Fruit fly (Drosophila melanogaster) whole organism, embryonic: ENCODE data around the gene Acp29AB.

Experiments used
- CG10321 ChIP-seq: fragments of 200-800 bp; sonication (Bioruptor generic); IDR thresholded peaks from 2 replicates; pipeline ENCODE4 v1.3.6; 2022; ENCODE audit warnings: missing biosample characterization, missing genetic modification characterization
- CG10654 ChIP-seq: fragments of 200-800 bp; sonication (Bioruptor generic); optimal IDR thresholded peaks from 2 replicates; lab custom pipeline; 2016; ENCODE audit warnings: missing biosample characterization, missing genetic modification characterization
- CG11093 ChIP-seq: fragments of 200-800 bp; sonication (Bioruptor generic); IDR thresholded peaks from 3 replicates; pipeline ENCODE4 v1.3.6; 2022; ENCODE audit warnings: missing biosample characterization, missing genetic modification characterization
- CG11456 ChIP-seq: fragments of 200-800 bp; sonication (Bioruptor generic); IDR thresholded peaks from 3 replicates; pipeline ENCODE4 v1.3.6; 2022; ENCODE audit warnings: missing biosample characterization, missing genetic modification characterization
- CG11695 ChIP-seq: fragments of 200-800 bp; sonication (Bioruptor generic); IDR thresholded peaks from 3 replicates; pipeline ENCODE4 v1.3.6; 2022; ENCODE audit warnings: missing biosample characterization, missing genetic modification characterization
- CG13775 ChIP-seq: fragments of 200-800 bp; sonication (Bioruptor generic); optimal IDR thresholded peaks from 3 replicates; lab custom pipeline; 2017; ENCODE audit warnings: missing biosample characterization, mild to moderate bottlenecking, missing genetic modification characterization
- CG15269 ChIP-seq: fragments of 200-800 bp; sonication (Bioruptor generic); optimal IDR thresholded peaks from 2 replicates; lab custom pipeline; 2018; ENCODE audit warnings: missing biosample characterization, mild to moderate bottlenecking, missing genetic modification characterization, moderate library complexity
- CG1529 ChIP-seq: fragments of 200-800 bp; sonication (Bioruptor generic); optimal IDR thresholded peaks from 3 replicates; lab custom pipeline; 2018; ENCODE audit warnings: missing biosample characterization, missing genetic modification characterization
- CG15601 ChIP-seq: fragments of 200-800 bp; sonication (Bioruptor generic); optimal IDR thresholded peaks from 3 replicates; lab custom pipeline; 2019; ENCODE audit warnings: missing biosample characterization, mild to moderate bottlenecking, missing genetic modification characterization, moderate library complexity
- CG16779 ChIP-seq: fragments of 200-800 bp; sonication (Bioruptor generic); IDR thresholded peaks from 2 replicates; pipeline ENCODE4 v1.3.6; 2022; ENCODE audit warnings: missing biosample characterization, missing genetic modification characterization
- CG16813 ChIP-seq: fragments of 200-800 bp; sonication (Bioruptor generic); IDR thresholded peaks from 3 replicates; pipeline ENCODE4 v1.3.6; 2022; ENCODE audit warnings: missing biosample characterization, missing genetic modification characterization; ENCODE audit not compliant: partially characterized antibody
- CG17568 ChIP-seq: fragments of 200-800 bp; sonication (Bioruptor generic); optimal IDR thresholded peaks from 2 replicates; lab custom pipeline; 2018; ENCODE audit warnings: missing biosample characterization, mild to moderate bottlenecking, missing genetic modification characterization, moderate library complexity
- CG1792 ChIP-seq: fragments of 200-800 bp; sonication (Bioruptor generic); optimal IDR thresholded peaks from 2 replicates; lab custom pipeline; 2016; ENCODE audit warnings: missing biosample characterization, missing genetic modification characterization
- CG3065 ChIP-seq: fragments of 200-800 bp; sonication (Bioruptor generic); optimal IDR thresholded peaks from 2 replicates; lab custom pipeline; 2016; ENCODE audit warnings: missing biosample characterization, missing genetic modification characterization
- CG31441 ChIP-seq: fragments of 200-800 bp; sonication (Bioruptor generic); IDR thresholded peaks from 2 replicates; pipeline ENCODE4 v1.3.6; 2022; ENCODE audit warnings: missing biosample characterization, missing genetic modification characterization
- CG3995 ChIP-seq: fragments of 200-800 bp; sonication (Bioruptor generic); optimal IDR thresholded peaks from 3 replicates; lab custom pipeline; 2016; ENCODE audit warnings: missing biosample characterization, missing genetic modification characterization
- CG6175 ChIP-seq: fragments of 200-800 bp; sonication (Bioruptor generic); IDR thresholded peaks from 3 replicates; pipeline ENCODE4 v1.3.6; 2022; ENCODE audit warnings: missing biosample characterization, missing genetic modification characterization
- CG6254 ChIP-seq: fragments of 200-800 bp; sonication (Bioruptor generic); optimal IDR thresholded peaks from 3 replicates; lab custom pipeline; 2017; ENCODE audit warnings: mild to moderate bottlenecking, missing biosample characterization, missing genetic modification reagents, missing genetic modification characterization
- CG6272 ChIP-seq: fragments of 200-800 bp; sonication (Bioruptor generic); IDR thresholded peaks from 2 replicates; pipeline ENCODE4 v1.3.6; 2022; ENCODE audit warnings: missing biosample characterization, missing genetic modification characterization
- CG6765 ChIP-seq: fragments of 200-800 bp; sonication (Bioruptor generic); optimal IDR thresholded peaks from 3 replicates; lab custom pipeline; 2017; ENCODE audit warnings: missing biosample characterization, mild to moderate bottlenecking, missing genetic modification characterization
- CG7556 ChIP-seq: fragments of 200-800 bp; sonication (Bioruptor generic); optimal IDR thresholded peaks from 2 replicates; lab custom pipeline; 2017; ENCODE audit warnings: missing biosample characterization, mild to moderate bottlenecking, missing genetic modification characterization
- CG7839 ChIP-seq: fragments of 200-800 bp; sonication (Bioruptor generic); optimal IDR thresholded peaks from 3 replicates; lab custom pipeline; 2018; ENCODE audit warnings: missing biosample characterization, mild to moderate bottlenecking, missing genetic modification characterization, moderate library complexity
- CG8359 ChIP-seq: fragments of 200-800 bp; sonication (Bioruptor generic); optimal IDR thresholded peaks from 2 replicates; lab custom pipeline; 2017; ENCODE audit warnings: missing biosample characterization, mild to moderate bottlenecking, missing genetic modification characterization, borderline replicate concordance
- Camta ChIP-seq: fragments of 200-800 bp; sonication (Bioruptor generic); optimal IDR thresholded peaks from 2 replicates; lab custom pipeline; 2016; ENCODE audit warnings: missing biosample characterization, missing genetic modification characterization
- Eip74EF ChIP-seq, 2 experiments: fragments of 200-800 bp in 1 of 2; fragments of >200 bp in 1 of 2; sonication (Bioruptor generic) in 1 of 2; optimal IDR thresholded peaks; 2 replicates each; lab custom pipeline; 2017 to 2019; ENCODE audit warnings: missing biosample characterization in 2 of 2, missing genetic modification characterization in 2 of 2, mild to moderate bottlenecking in 1 of 2, moderate library complexity in 1 of 2
- Gsc ChIP-seq: fragments of 200-800 bp; sonication (Bioruptor generic); IDR thresholded peaks from 2 replicates; pipeline ENCODE4 v1.3.6; 2022; ENCODE audit warnings: missing biosample characterization, missing genetic modification characterization
- HHEX ChIP-seq: fragments of 200-800 bp; sonication (Bioruptor generic); optimal IDR thresholded peaks from 3 replicates; lab custom pipeline; 2017; ENCODE audit warnings: missing biosample characterization, mild to moderate bottlenecking, missing genetic modification characterization, missing genetic modification reagents
- Hmx ChIP-seq: fragments of 200-800 bp; sonication (Bioruptor generic); optimal IDR thresholded peaks from 2 replicates; lab custom pipeline; 2016; ENCODE audit warnings: missing biosample characterization, missing genetic modification characterization
- Jarid2 ChIP-seq: fragments of 200-800 bp; sonication (Bioruptor generic); optimal IDR thresholded peaks from 3 replicates; lab custom pipeline; 2017; ENCODE audit warnings: mild to moderate bottlenecking, missing biosample characterization, missing genetic modification reagents, missing genetic modification characterization
- Max ChIP-seq: fragments of 200-800 bp; sonication (Bioruptor generic); optimal IDR thresholded peaks from 2 replicates; lab custom pipeline; 2016; ENCODE audit warnings: missing biosample characterization, mild to moderate bottlenecking, missing genetic modification characterization
- Oaz ChIP-seq: fragments of 200-800 bp; sonication (Bioruptor generic); IDR thresholded peaks from 2 replicates; pipeline ENCODE4 v1.3.6; 2022; ENCODE audit warnings: missing biosample characterization, missing genetic modification characterization
- Oli ChIP-seq: fragments of 200-800 bp; sonication (Bioruptor generic); optimal IDR thresholded peaks from 2 replicates; lab custom pipeline; 2018; ENCODE audit warnings: missing biosample characterization, mild to moderate bottlenecking, missing genetic modification characterization, moderate library complexity
- Six4 ChIP-seq: fragments of 200-800 bp; sonication (Bioruptor generic); optimal IDR thresholded peaks from 2 replicates; lab custom pipeline; 2016; ENCODE audit warnings: missing biosample characterization, missing genetic modification characterization
- ara ChIP-seq: fragments of 200-800 bp; sonication (Bioruptor generic); IDR thresholded peaks from 2 replicates; pipeline ENCODE4 v1.3.6; 2022; ENCODE audit warnings: missing biosample characterization, missing genetic modification characterization
- bcd ChIP-seq: fragments of 200-800 bp; sonication (Bioruptor generic); optimal IDR thresholded peaks from 2 replicates; lab custom pipeline; 2017; ENCODE audit warnings: missing biosample characterization, mild to moderate bottlenecking, missing genetic modification characterization
- cg ChIP-seq: fragments of 200-800 bp; sonication (Bioruptor generic); optimal IDR thresholded peaks from 3 replicates; lab custom pipeline; 2019; ENCODE audit warnings: missing biosample characterization, mild to moderate bottlenecking, missing genetic modification characterization, moderate library complexity
- chif ChIP-seq, 2 experiments: fragments of 200-800 bp; sonication (Bioruptor generic); optimal IDR thresholded peaks; 3 replicates each; lab custom pipeline; 2016; ENCODE audit warnings: missing biosample characterization in 2 of 2, missing genetic modification characterization in 2 of 2
- crp ChIP-seq, 2 experiments: fragments of 200-800 bp; sonication (Bioruptor generic); optimal IDR thresholded peaks; 2 replicates in 1 of 2; 3 replicates in 1 of 2; lab custom pipeline; 2017; ENCODE audit warnings: missing biosample characterization in 2 of 2, missing genetic modification characterization in 2 of 2, mild to moderate bottlenecking in 1 of 2, moderate library complexity in 1 of 2
- kay ChIP-seq: fragments of 200-800 bp; sonication (Bioruptor generic); optimal IDR thresholded peaks from 2 replicates; lab custom pipeline; 2016; ENCODE audit warnings: missing biosample characterization, missing genetic modification characterization
- ken ChIP-seq: fragments of 200-800 bp; sonication (Bioruptor generic); IDR thresholded peaks from 3 replicates; pipeline ENCODE4 v1.3.6; 2022; ENCODE audit warnings: missing biosample characterization, missing genetic modification characterization
- klu ChIP-seq: fragments of 200-800 bp; sonication (Bioruptor generic); IDR thresholded peaks from 2 replicates; pipeline ENCODE4 v1.3.6; 2022; ENCODE audit warnings: missing biosample characterization, missing genetic modification characterization
- lmd ChIP-seq: fragments of 200-800 bp; sonication (Bioruptor generic); IDR thresholded peaks from 2 replicates; pipeline ENCODE4 v1.3.6; 2022; ENCODE audit warnings: missing biosample characterization, missing genetic modification characterization
- nmo ChIP-seq: fragments of 200-800 bp; sonication (Bioruptor generic); optimal IDR thresholded peaks from 2 replicates; lab custom pipeline; 2018; ENCODE audit warnings: missing biosample characterization, mild to moderate bottlenecking, missing genetic modification characterization, moderate library complexity
- sna ChIP-seq: fragments of 200-800 bp; sonication (Bioruptor generic); IDR thresholded peaks from 2 replicates; pipeline ENCODE4 v1.3.6; 2022; ENCODE audit warnings: missing biosample characterization, missing genetic modification characterization; ENCODE audit not compliant: partially characterized antibody
- tio ChIP-seq: fragments of 200-800 bp; sonication (Bioruptor generic); optimal IDR thresholded peaks from 2 replicates; lab custom pipeline; 2017; ENCODE audit warnings: missing biosample characterization, missing genetic modification characterization, inconsistent platforms
- tll ChIP-seq, 2 experiments: fragments of 200-800 bp in 1 of 2; fragments of >200 bp in 1 of 2; sonication (Bioruptor generic) in 1 of 2; optimal IDR thresholded peaks; 2 replicates each; lab custom pipeline; 2017 to 2019; ENCODE audit warnings: missing biosample characterization in 2 of 2, missing genetic modification characterization in 2 of 2, mild to moderate bottlenecking in 1 of 2, moderate library complexity in 1 of 2
- tx ChIP-seq: fragments of 200-800 bp; sonication (Bioruptor generic); optimal IDR thresholded peaks from 2 replicates; lab custom pipeline; 2016; ENCODE audit warnings: missing biosample characterization, missing genetic modification characterization
- vvl ChIP-seq: fragments of 200-800 bp; sonication (Bioruptor generic); IDR thresholded peaks from 2 replicates; pipeline ENCODE4 v1.3.6; 2022; ENCODE audit warnings: missing biosample characterization, missing genetic modification characterization
- zen2 ChIP-seq: fragments of 200-800 bp; sonication (Bioruptor generic); IDR thresholded peaks from 3 replicates; pipeline ENCODE4 v1.3.6; 2022; ENCODE audit warnings: missing biosample characterization, missing genetic modification characterization; ENCODE audit not compliant: partially characterized antibody
- zfh2 ChIP-seq: fragments of 200-800 bp; sonication (Bioruptor generic); optimal IDR thresholded peaks from 2 replicates; lab custom pipeline; 2016; ENCODE audit warnings: missing biosample characterization, missing genetic modification characterization

Acp29AB gene

DNA sequence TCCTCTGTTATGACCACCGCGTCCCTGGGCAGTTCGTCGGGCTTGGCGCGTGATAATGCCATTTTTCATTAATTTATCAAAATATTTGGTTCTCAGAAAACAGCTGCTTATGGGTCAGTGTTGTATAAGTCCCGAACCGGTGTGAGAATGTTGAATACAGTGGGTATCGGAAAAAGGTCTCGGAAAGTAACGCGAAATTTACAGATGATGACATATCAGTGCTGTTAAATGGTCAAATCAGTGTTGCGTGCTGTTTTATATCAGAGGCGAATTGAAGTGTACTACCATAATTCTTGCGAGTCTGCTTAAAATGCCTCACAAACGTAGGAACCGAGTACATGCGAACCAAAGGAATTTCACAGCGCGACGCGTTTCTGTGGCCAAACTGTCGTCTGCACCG, 10.4 kb downstream of the Acp29AB start, which contains the start of the genes CG13392 and Rcd4 (continued):
- peak; percentile 46 for TF ChIP-seq bcd
- no peak for TF ChIP-seq Six4
- TF ChIP-seq zen2 (GFP tag; lab: Robert Waterston, UW) = peak; percentile 72; the same call in 2 of the 3 replicates
- TF ChIP-seq cg = no peak
- TF ChIP-seq CG15601 (tag; lab: Kevin White, UChicago) = peak; percentile 14
- TF ChIP-seq CG8359 (GFP tag; lab: Kevin White, UChicago) = no peak
- TF ChIP-seq Jarid2 = no peak
- TF ChIP-seq CG1792 (GFP tag; lab: Kevin White, UChicago) = peak; percentile 49
- TF ChIP-seq CG16779 (GFP tag; lab: Robert Waterston, UW) = peak; percentile 84
- peak; percentile 78 for TF ChIP-seq CG11456 (GFP tag; lab: Robert Waterston, UW)
- TF ChIP-seq tll (GFP tag; optimal IDR thresholded peaks at IDR 0.05; lab: Kevin White, UChicago) = no peak
- TF ChIP-seq lmd (GFP tag; lab: Robert Waterston, UW) = peak; percentile 38; the same call in 1 of the 2 replicates
- TF ChIP-seq CG1529 (GFP tag; lab: Kevin White, UChicago) = peak; percentile 37
- no peak for TF ChIP-seq CG17568
- peak; percentile 32 for TF ChIP-seq CG6765 (GFP tag; lab: Kevin White, UChicago)
- no peak for TF ChIP-seq CG6272 (GFP tag; lab: Robert Waterston, UW)
- peak; percentile 82 for TF ChIP-seq zfh2
- TF ChIP-seq sna (GFP tag; lab: Robert Waterston, UW) = peak; percentile 71; the same call in 1 of the 2 replicates
- no peak for TF ChIP-seq Gsc (GFP tag; lab: Robert Waterston, UW)
- no peak for TF ChIP-seq CG3065
- TF ChIP-seq vvl (GFP tag; lab: Robert Waterston, UW) = peak; percentile 87
- no peak for TF ChIP-seq CG11093 (GFP tag; lab: Robert Waterston, UW)
- no peak for TF ChIP-seq Oaz (GFP tag; lab: Robert Waterston, UW)
- peak; percentile 43 for TF ChIP-seq CG15269 (tag; lab: Kevin White, UChicago)
- peak; percentile 66 for TF ChIP-seq CG3995 (GFP tag; lab: Kevin White, UChicago)
- peak; percentile 6 for TF ChIP-seq Max (GFP tag; lab: Kevin White, UChicago)
- peak; percentile 51 for TF ChIP-seq nmo (GFP tag; lab: Kevin White, UChicago)
- TF ChIP-seq CG31441 (GFP tag; lab: Robert Waterston, UW) = no peak
- TF ChIP-seq tx (GFP tag; lab: Kevin White, UChicago) = peak; percentile 67
- 0 out of 2 replicates have a peak, but pooled peaks have one; percentile 29 for TF ChIP-seq ara (GFP tag; lab: Robert Waterston, UW)
- TF ChIP-seq ken (GFP tag; lab: Robert Waterston, UW) = peak; percentile 71
- peak; percentile 43; the same call in 1 of the 2 replicates for TF ChIP-seq klu (GFP tag; lab: Robert Waterston, UW)
- TF ChIP-seq HHEX (GFP tag; lab: Kevin White, UChicago) = peak; percentile 56
- no peak for TF ChIP-seq tio (GFP tag; lab: Kevin White, UChicago)
- no peak for TF ChIP-seq CG6175
- TF ChIP-seq crp (GFP tag; optimal IDR thresholded peaks at IDR 0.05; lab: Kevin White, UChicago) = peak; percentile 60 to 91
- TF ChIP-seq Hmx (GFP tag; lab: Kevin White, UChicago) = no peak
- peak; percentile 59 for TF ChIP-seq Camta (GFP tag; lab: Kevin White, UChicago)
- TF ChIP-seq chif (GFP tag; optimal IDR thresholded peaks at IDR 0.05; lab: Kevin White, UChicago) = peak; percentile 47 to 65
- TF ChIP-seq CG13775 (GFP tag; lab: Kevin White, UChicago) = peak; percentile 21
- TF ChIP-seq CG7556 = peak; percentile 59
- peak; percentile 4 for TF ChIP-seq kay (GFP tag; lab: Kevin White, UChicago)
- peak; percentile 57 for TF ChIP-seq CG16813 (GFP tag; lab: Robert Waterston, UW)
- no peak for TF ChIP-seq Oli (tag; lab: Kevin White, UChicago)
- peak; percentile 24 for TF ChIP-seq CG6254 (GFP tag; lab: Kevin White, UChicago)
- TF ChIP-seq Eip74EF (GFP tag; optimal IDR thresholded peaks at IDR 0.05; lab: Kevin White, UChicago) = no peak
- TF ChIP-seq CG10321 (GFP tag; lab: Robert Waterston, UW) = no peak
- TF ChIP-seq CG11695 (GFP tag; lab: Robert Waterston, UW) = no peak; the same call in 2 of the 3 replicates
- no peak for TF ChIP-seq CG10654 (GFP tag; lab: Kevin White, UChicago)
- TF ChIP-seq CG7839 (tag; lab: Kevin White, UChicago) = peak; percentile 36
